Fruit fly (Drosophila melanogaster) whole organism, prepupa: ENCODE results near the gene Ufsp2.

Experiments
- Blimp-1 ChIP-seq: fragments of 200-800 bp; sonication (Bioruptor generic); optimal IDR thresholded peaks from 3 replicates; lab custom pipeline; 2017; ENCODE audit warnings: missing biosample characterization, missing genetic modification characterization, mild to moderate bottlenecking, moderate library complexity, missing genetic modification reagents
- CG10669 ChIP-seq: fragments of 200-800 bp; sonication (Bioruptor generic); optimal IDR thresholded peaks from 3 replicates; lab custom pipeline; 2018; ENCODE audit warnings: missing biosample characterization, mild to moderate bottlenecking, missing genetic modification characterization, moderate library complexity
- CG11294 ChIP-seq: fragments of 200-800 bp; sonication (Bioruptor generic); IDR thresholded peaks from 2 replicates; pipeline ENCODE4 v1.3.6; 2022; ENCODE audit warnings: missing biosample characterization, missing genetic modification characterization
- CG15336 ChIP-seq: fragments of 200-800 bp; sonication (Bioruptor generic); IDR thresholded peaks from 2 replicates; pipeline ENCODE4 v1.3.6; 2022; ENCODE audit warnings: missing biosample characterization, missing genetic modification characterization
- CG16779 ChIP-seq: fragments of 200-800 bp; sonication (Bioruptor generic); optimal IDR thresholded peaks from 3 replicates; lab custom pipeline; 2017; ENCODE audit warnings: missing biosample characterization, mild to moderate bottlenecking, missing genetic modification characterization
- CG3032 ChIP-seq: fragments of 200-800 bp; optimal IDR thresholded peaks from 2 replicates; lab custom pipeline; 2019; ENCODE audit warnings: missing biosample characterization, mild to moderate bottlenecking, missing genetic modification characterization, moderate library complexity
- CG32006 ChIP-seq: fragments of 200-800 bp; sonication (Bioruptor generic); optimal IDR thresholded peaks from 3 replicates; lab custom pipeline; 2017; ENCODE audit warnings: missing biosample characterization, mild to moderate bottlenecking, missing genetic modification characterization
- CG34406 ChIP-seq: fragments of 200-800 bp; sonication (Bioruptor generic); optimal IDR thresholded peaks from 3 replicates; lab custom pipeline; 2016; ENCODE audit warnings: missing biosample characterization, missing genetic modification characterization
- CG6163 ChIP-seq: fragments of 200-800 bp; sonication (Bioruptor generic); IDR thresholded peaks from 3 replicates; pipeline ENCODE4 v1.3.6; 2022; ENCODE audit warnings: missing biosample characterization, missing genetic modification characterization
- CG6792 ChIP-seq: fragments of 200-800 bp; sonication (Bioruptor generic); optimal IDR thresholded peaks from 3 replicates; lab custom pipeline; 2016; ENCODE audit warnings: missing biosample characterization, missing genetic modification characterization
- CG6854 ChIP-seq: fragments of 200-800 bp; sonication (Bioruptor generic); optimal IDR thresholded peaks from 2 replicates; lab custom pipeline; 2017; ENCODE audit warnings: missing biosample characterization, mild to moderate bottlenecking, missing genetic modification characterization
- CG7368 ChIP-seq: fragments of 200-800 bp; sonication (Bioruptor generic); optimal IDR thresholded peaks from 3 replicates; lab custom pipeline; 2016; ENCODE audit warnings: missing biosample characterization, missing genetic modification characterization
- CG8632 ChIP-seq: fragments of 200-800 bp; sonication (Bioruptor generic); optimal IDR thresholded peaks from 3 replicates; lab custom pipeline; 2016; ENCODE audit warnings: missing biosample characterization, missing genetic modification characterization
- CG9139 ChIP-seq: fragments of 200-800 bp; sonication (Bioruptor generic); optimal IDR thresholded peaks from 3 replicates; lab custom pipeline; 2017; ENCODE audit warnings: missing biosample characterization, mild to moderate bottlenecking, missing genetic modification characterization
- Eip75B ChIP-seq: fragments of 200-800 bp; sonication (Bioruptor generic); optimal IDR thresholded peaks from 3 replicates; lab custom pipeline; 2016; ENCODE audit warnings: missing biosample characterization, missing genetic modification characterization
- Eip78C ChIP-seq: fragments of 200-800 bp; sonication (Bioruptor generic); peaks from one replicate; lab custom pipeline; 2016; ENCODE audit warnings: missing biosample characterization, missing genetic modification characterization
- Eip93F ChIP-seq: fragments of 200-800 bp; sonication (Bioruptor generic); optimal IDR thresholded peaks from 2 replicates; lab custom pipeline; 2016; ENCODE audit warnings: missing biosample characterization, mild to moderate bottlenecking, missing genetic modification characterization
- Ets21C ChIP-seq: fragments of 200-800 bp; sonication (Bioruptor generic); optimal IDR thresholded peaks from 3 replicates; lab custom pipeline; 2016; ENCODE audit warnings: missing biosample characterization, missing genetic modification characterization
- Gug ChIP-seq: fragments of 200-800 bp; sonication (Bioruptor generic); IDR thresholded peaks from 2 replicates; pipeline ENCODE4 v1.3.6; 2022; ENCODE audit warnings: missing biosample characterization, missing genetic modification characterization
- Hr38 ChIP-seq: sonication (Bioruptor generic); optimal IDR thresholded peaks from 2 replicates; lab custom pipeline; 2016; ENCODE audit warnings: missing biosample characterization, missing genetic modification characterization
- Hr4 ChIP-seq: fragments of 200-800 bp; sonication (Bioruptor generic); optimal IDR thresholded peaks from 3 replicates; lab custom pipeline; 2016; ENCODE audit warnings: missing biosample characterization, missing genetic modification characterization
- Met ChIP-seq: fragments of 200-800 bp; sonication (Bioruptor generic); optimal IDR thresholded peaks from 3 replicates; lab custom pipeline; 2016; ENCODE audit warnings: missing biosample characterization, missing genetic modification characterization
- OdsH ChIP-seq: fragments of 200-800 bp; sonication (Bioruptor generic); optimal IDR thresholded peaks from 3 replicates; lab custom pipeline; 2016; ENCODE audit warnings: missing biosample characterization, missing genetic modification characterization
- Sox102F ChIP-seq: fragments of 200-800 bp; sonication (Bioruptor generic); optimal IDR thresholded peaks from 2 replicates; lab custom pipeline; 2016; ENCODE audit warnings: missing biosample characterization, mild to moderate bottlenecking, missing genetic modification characterization
- Sox14 ChIP-seq: fragments of 200-800 bp; sonication (Bioruptor generic); optimal IDR thresholded peaks from 3 replicates; lab custom pipeline; 2016; ENCODE audit warnings: missing biosample characterization, missing genetic modification characterization
- achi ChIP-seq: fragments of 200-800 bp; sonication (Bioruptor generic); optimal IDR thresholded peaks from 3 replicates; lab custom pipeline; 2016; ENCODE audit warnings: missing biosample characterization, missing genetic modification characterization
- acj6 ChIP-seq: fragments of 200-800 bp; sonication (Bioruptor generic); optimal IDR thresholded peaks from 3 replicates; lab custom pipeline; 2016; ENCODE audit warnings: missing biosample characterization, missing genetic modification characterization
- cyc ChIP-seq: fragments of 200-800 bp; sonication (Bioruptor generic); optimal IDR thresholded peaks from 3 replicates; lab custom pipeline; 2016; ENCODE audit warnings: missing biosample characterization, missing genetic modification characterization
- dac ChIP-seq: fragments of 200-800 bp; sonication (Bioruptor generic); optimal IDR thresholded peaks from 2 replicates; lab custom pipeline; 2017; ENCODE audit warnings: missing biosample characterization, mild to moderate bottlenecking, missing genetic modification characterization
- dsx ChIP-seq: fragments of 200-800 bp; optimal IDR thresholded peaks from 3 replicates; lab custom pipeline; 2019; ENCODE audit warnings: missing biosample characterization, mild to moderate bottlenecking, missing genetic modification characterization, moderate library complexity; ENCODE audit not compliant: poor library complexity, severe bottlenecking
- eg ChIP-seq: fragments of 200-800 bp; sonication (Bioruptor generic); IDR thresholded peaks from 3 replicates; pipeline ENCODE4 v1.3.6; 2022; ENCODE audit warnings: missing biosample characterization, missing genetic modification characterization
- esn ChIP-seq: fragments of 200-800 bp; sonication (Bioruptor generic); optimal IDR thresholded peaks from 2 replicates; lab custom pipeline; 2016; ENCODE audit warnings: missing biosample characterization, mild to moderate bottlenecking, missing genetic modification characterization, moderate library complexity
- fd59A ChIP-seq: fragments of 200-800 bp; sonication (Bioruptor generic); optimal IDR thresholded peaks from 2 replicates; lab custom pipeline; 2017; ENCODE audit warnings: missing biosample characterization, mild to moderate bottlenecking, missing genetic modification characterization, missing genetic modification reagents
- fd85E ChIP-seq: fragments of 200-800 bp; sonication (Bioruptor generic); optimal IDR thresholded peaks from 3 replicates; lab custom pipeline; 2016; ENCODE audit warnings: missing biosample characterization, missing genetic modification characterization
- lz ChIP-seq: fragments of 200-800 bp; sonication (Bioruptor generic); optimal IDR thresholded peaks from 3 replicates; lab custom pipeline; 2016; ENCODE audit warnings: missing biosample characterization, missing genetic modification characterization
- net ChIP-seq: fragments of 200-800 bp; sonication (Bioruptor generic); optimal IDR thresholded peaks from 3 replicates; lab custom pipeline; 2016; ENCODE audit warnings: missing biosample characterization, missing genetic modification characterization
- pdm3 ChIP-seq: fragments of 200-800 bp; sonication (Bioruptor generic); optimal IDR thresholded peaks from 3 replicates; lab custom pipeline; 2016; ENCODE audit warnings: missing biosample characterization, missing genetic modification characterization
- spab ChIP-seq: fragments of 200-800 bp; sonication (Bioruptor generic); optimal IDR thresholded peaks from 2 replicates; lab custom pipeline; 2017; ENCODE audit warnings: missing biosample characterization, mild to moderate bottlenecking, missing genetic modification characterization, missing genetic modification reagents
- ss ChIP-seq, 2 experiments: fragments of 200-800 bp; sonication (Bioruptor generic); optimal IDR thresholded peaks; 2 replicates in 1 of 2; 3 replicates in 1 of 2; lab custom pipeline; 2017 to 2018; ENCODE audit warnings: mild to moderate bottlenecking in 2 of 2, missing biosample characterization in 2 of 2, missing genetic modification characterization in 2 of 2, moderate library complexity in 1 of 2
- svp ChIP-seq: fragments of 200-800 bp; sonication (Bioruptor generic); peaks from one replicate; lab custom pipeline; 2016; ENCODE audit warnings: missing biosample characterization, missing genetic modification characterization
- topi ChIP-seq: fragments of 200-800 bp; sonication (Bioruptor generic); optimal IDR thresholded peaks from 3 replicates; lab custom pipeline; 2016; ENCODE audit warnings: missing biosample characterization, missing genetic modification characterization

Gene Ufsp2

DNA sequence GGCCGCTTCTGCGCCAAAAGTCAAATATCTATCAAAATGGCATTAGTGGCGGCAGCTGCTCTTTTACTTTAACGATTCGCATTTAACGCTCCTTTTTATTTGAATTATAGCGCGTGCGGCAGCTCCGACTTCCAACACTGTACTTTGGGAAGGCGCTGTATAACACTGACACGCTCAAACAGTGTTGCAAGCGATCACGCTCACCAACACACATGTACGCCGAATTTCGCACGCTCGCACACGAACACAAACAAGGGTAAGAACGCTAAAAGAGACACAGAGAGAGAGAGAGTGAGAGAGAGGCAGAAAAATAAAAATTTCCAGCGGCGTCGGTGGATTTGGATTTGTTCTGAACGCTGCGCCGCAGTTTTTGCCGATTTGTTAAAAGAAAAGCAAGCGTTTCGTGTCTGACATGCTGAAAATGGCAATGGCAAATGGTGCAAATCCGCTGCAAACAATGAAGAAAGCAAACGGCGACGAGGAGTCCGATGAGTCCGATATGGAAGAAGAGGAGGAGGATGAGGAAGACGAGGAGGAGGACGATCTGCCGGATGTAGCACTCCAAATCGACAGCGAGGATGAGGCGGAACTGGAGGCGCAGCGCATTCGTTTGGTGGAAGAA lies 43.4 kb downstream of the Ufsp2 start, which contains the start of gene Phs (continued):
- peak; percentile 50 for TF ChIP-seq Blimp-1 (GFP tag; lab: Kevin White, UChicago)
- TF ChIP-seq OdsH (GFP tag; lab: Kevin White, UChicago) = peak; percentile 72
- TF ChIP-seq esn (GFP tag; lab: Kevin White, UChicago) = peak; percentile 82
- peak; percentile 42 for TF ChIP-seq CG3032 (tag; lab: Kevin White, UChicago)
- peak; percentile 33; the same call in 1 of the 2 replicates for TF ChIP-seq Gug (GFP tag; lab: Robert Waterston, UW)
- peak; percentile 85 for TF ChIP-seq Eip78C
- TF ChIP-seq CG32006 (GFP tag; lab: Kevin White, UChicago) = peak; percentile 59
- TF ChIP-seq CG16779 (tag; lab: Kevin White, UChicago) = peak; percentile 29
- TF ChIP-seq cyc (GFP tag; lab: Kevin White, UChicago) = peak; percentile 87
- peak; percentile 15 for TF ChIP-seq spab (GFP tag; lab: Kevin White, UChicago)
- TF ChIP-seq fd85E (GFP tag; lab: Kevin White, UChicago) = peak; percentile 65
- peak; percentile 66 for TF ChIP-seq net (GFP tag; lab: Kevin White, UChicago)
- TF ChIP-seq CG6792 (GFP tag; lab: Kevin White, UChicago) = peak; percentile 66
- TF ChIP-seq CG10669 (GFP tag; lab: Kevin White, UChicago) = peak; percentile 65

DNA sequence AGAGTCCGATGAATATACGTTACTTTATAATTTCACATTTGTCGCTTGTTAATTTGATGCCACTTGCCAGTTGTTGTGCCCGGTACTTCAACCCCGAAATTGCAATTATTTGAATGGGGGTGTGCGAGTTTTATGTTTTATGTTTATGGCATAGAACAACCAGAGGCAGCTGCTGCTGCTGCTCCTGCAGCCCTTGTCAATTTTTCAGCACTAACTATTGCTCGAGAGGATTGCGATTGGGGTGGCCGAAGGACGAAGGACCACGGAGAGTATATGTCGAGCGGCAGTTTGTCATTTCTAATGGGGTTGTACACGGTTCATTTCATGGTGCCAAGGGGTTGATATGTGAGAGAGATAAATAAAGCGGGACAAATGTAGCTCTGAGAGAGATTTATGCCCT lies 47.7 kb downstream of the Ufsp2 start:
- peak; percentile 13 for TF ChIP-seq svp (GFP tag; lab: Kevin White, UChicago)
- TF ChIP-seq Hr4 = no peak

DNA sequence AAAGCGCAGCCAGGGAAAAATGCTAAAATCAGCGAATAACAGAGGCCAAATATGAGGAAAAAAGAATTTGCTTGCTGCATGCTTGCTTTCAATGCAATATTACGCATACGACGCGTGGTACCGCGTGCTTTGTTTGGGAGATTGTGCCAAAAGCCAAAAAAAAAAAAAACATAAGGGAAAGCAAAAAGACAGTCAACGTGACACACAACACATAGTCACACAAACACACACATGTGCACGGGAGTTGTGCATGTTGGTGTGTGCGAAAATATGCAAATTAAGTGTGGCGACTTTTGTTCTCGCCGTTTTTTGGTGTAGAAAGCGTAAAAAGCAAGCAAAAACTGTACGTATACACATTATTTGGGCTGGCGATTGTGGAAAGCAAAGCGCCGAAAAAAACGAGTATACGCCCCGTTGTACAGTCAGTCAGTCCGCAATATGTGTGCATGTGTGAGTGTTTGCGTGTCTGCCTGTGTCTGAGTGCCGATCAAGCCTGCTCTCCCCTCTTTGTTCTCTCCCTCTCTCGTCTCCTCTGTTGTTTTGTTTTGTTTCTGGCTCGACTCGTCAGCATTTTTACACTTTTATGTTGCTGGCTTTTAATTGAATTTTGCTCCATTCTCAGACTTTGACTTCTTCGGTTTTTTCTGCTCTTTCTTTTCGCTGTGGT lies 48.7 kb downstream of the Ufsp2 start:
- TF ChIP-seq Sox14 (GFP tag; lab: Kevin White, UChicago) (no peak), eg (GFP tag; lab: Robert Waterston, UW) (peak; percentile 16; the same call in 1 of the 3 replicates), OdsH (GFP tag; lab: Kevin White, UChicago) (no peak), svp (GFP tag; lab: Kevin White, UChicago) (peak; percentile 59), Gug (GFP tag; lab: Robert Waterston, UW) (no peak), dsx (no peak), CG15336 (GFP tag; lab: Robert Waterston, UW) (peak; percentile 41; the same call in 1 of the 2 replicates)

DNA sequence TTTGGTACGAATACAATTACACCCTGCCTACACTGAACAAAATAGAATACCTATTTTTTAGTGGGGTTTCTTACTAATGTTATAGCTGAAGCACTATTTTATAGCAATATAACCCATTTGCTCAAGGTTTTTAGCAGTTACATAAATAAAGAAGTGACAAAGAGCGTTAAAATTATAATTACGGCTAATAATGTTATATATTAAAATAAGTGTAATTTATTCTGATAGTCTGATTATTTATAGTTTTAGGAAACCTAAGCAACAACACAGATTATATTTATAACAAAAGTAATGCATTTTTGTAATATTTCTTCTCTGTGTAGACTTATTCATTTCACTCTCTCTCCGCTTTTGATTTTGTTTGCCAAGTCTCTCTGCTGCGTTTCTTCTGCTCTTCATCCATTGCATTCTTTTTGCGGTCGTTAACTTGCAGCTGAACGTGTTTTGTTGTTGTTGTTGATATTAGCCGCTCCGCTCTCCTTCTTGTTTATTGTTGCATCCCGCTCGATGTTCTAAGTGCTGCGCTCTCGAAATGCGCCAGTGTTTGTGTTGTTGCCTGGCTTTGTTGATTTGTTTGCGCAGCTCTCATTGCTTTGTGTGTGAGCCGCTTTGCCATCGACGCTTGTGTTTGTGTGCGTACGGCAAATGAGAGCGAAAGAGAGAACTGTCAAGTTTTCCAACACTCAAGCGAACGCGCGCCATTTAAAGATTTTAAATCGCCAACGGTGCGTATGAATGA lies 49.5 kb downstream of the Ufsp2 start:
- peak; percentile 88 for TF ChIP-seq dsx
- no peak for TF ChIP-seq Hr38
- TF ChIP-seq Eip75B (GFP tag; lab: Kevin White, UChicago) = peak; percentile 93
- peak; percentile 91; the same call in 1 of the 2 replicates for TF ChIP-seq Gug (GFP tag; lab: Robert Waterston, UW)
- peak; percentile 87 for TF ChIP-seq CG9139
- TF ChIP-seq CG6854 (GFP tag; lab: Kevin White, UChicago) = peak; percentile 82
- peak; percentile 93 for TF ChIP-seq Met (GFP tag; lab: Kevin White, UChicago)
- peak; percentile 90 for TF ChIP-seq fd59A (GFP tag; lab: Kevin White, UChicago)
- TF ChIP-seq achi (GFP tag; lab: Kevin White, UChicago) = peak; percentile 97
- peak; percentile 72 for TF ChIP-seq dac (GFP tag; lab: Kevin White, UChicago)
- TF ChIP-seq CG6163 (GFP tag; lab: Robert Waterston, UW) = peak; percentile 88
- TF ChIP-seq net (GFP tag; lab: Kevin White, UChicago) = peak; percentile 92
- TF ChIP-seq ss (GFP tag; optimal IDR thresholded peaks at IDR 0.05; lab: Kevin White, UChicago) = peak; percentile 84 to 92
- TF ChIP-seq Ets21C (GFP tag; lab: Kevin White, UChicago) = peak; percentile 84
- peak; percentile 82 for TF ChIP-seq Eip93F
- peak; percentile 97 for TF ChIP-seq CG8632 (GFP tag; lab: Kevin White, UChicago)
- TF ChIP-seq lz = peak; percentile 93
- TF ChIP-seq CG11294 (GFP tag; lab: Robert Waterston, UW) = peak; percentile 87
- peak; percentile 98 for TF ChIP-seq acj6 (GFP tag; lab: Kevin White, UChicago)
- TF ChIP-seq CG34406 (GFP tag; lab: Kevin White, UChicago) = peak; percentile 97
- peak; percentile 77 for TF ChIP-seq Sox102F (GFP tag; lab: Kevin White, UChicago)
- peak; percentile 91 for TF ChIP-seq eg (GFP tag; lab: Robert Waterston, UW)
- TF ChIP-seq Hr4 = peak; percentile 94
- TF ChIP-seq topi (GFP tag; lab: Kevin White, UChicago) = peak; percentile 95
- TF ChIP-seq CG7368 (GFP tag; lab: Kevin White, UChicago) = peak; percentile 87
- TF ChIP-seq pdm3 (GFP tag; lab: Kevin White, UChicago) = peak; percentile 94
- peak; percentile 89 for TF ChIP-seq spab (GFP tag; lab: Kevin White, UChicago)
- peak; percentile 98 for TF ChIP-seq esn (GFP tag; lab: Kevin White, UChicago)
